Worm (Caenorhabditis elegans): ENCODE measurements around the gene ZK856.11.
A peak's percentile ranks its signal among the peaks of the same experiment; 100 is the strongest.

Gene ZK856.11

ce11 chrV:10205483-10205882 is 745 bp upstream of the ZK856.11 start, which contains the start of gene ZK856.16:
ZK856.16 (minus strand) TSS chrV:10205583.
- TF ChIP-seq ceh-44 (GFP tag; IDR thresholded peaks at IDR 0.05) (no peak), nhr-10 (tag; optimal IDR thresholded peaks at IDR 0.05) (no peak), vab-7 (GFP tag; IDR thresholded peaks at IDR 0.05) (no peak), ceh-62 (tag; optimal IDR thresholded peaks at IDR 0.05) (no peak), daf-8 (GFP tag; IDR thresholded peaks at IDR 0.05) (no peak), hlh-11 (tag; optimal IDR thresholded peaks at IDR 0.05) (no peak), hlh-30 (tag; optimal IDR thresholded peaks at IDR 0.05; ENCODE audit: insufficient read depth) (no peak), tag-97 (GFP tag; IDR thresholded peaks at IDR 0.05) (no peak), mxl-2 (GFP tag; conservative IDR thresholded peaks at IDR 0.05) (no peak), dmd-9 (GFP tag; IDR thresholded peaks at IDR 0.05) (no peak), hif-1 (tag; optimal IDR thresholded peaks at IDR 0.05) (no peak), saeg-2 (GFP tag; IDR thresholded peaks at IDR 0.05) (no peak), nhr-11 (tag; optimal IDR thresholded peaks at IDR 0.05) (no peak), Y105C5A.15 (GFP tag; IDR thresholded peaks at IDR 0.05) (no peak)

ce11 chrV:10203435-10204009 is 1.2 kb downstream of the ZK856.11 start, which contains the start of gene chpf-1:
chpf-1 (minus strand) TSS chrV:10203485.
- TF ChIP-seq unc-62 (GFP tag; optimal IDR thresholded peaks at IDR 0.05 in 1 of 2) = no peak
- no peak for TF ChIP-seq unc-62 (tag; optimal IDR thresholded peaks at IDR 0.05)
- TF ChIP-seq ceh-44 (GFP tag; IDR thresholded peaks at IDR 0.05) = no peak
- TF ChIP-seq madf-9 (GFP tag; conservative IDR thresholded peaks at IDR 0.05) = no peak
- no peak for TF ChIP-seq fkh-10 (GFP tag; optimal IDR thresholded peaks at IDR 0.05)
- TF ChIP-seq Y5F2A.4 (GFP tag; optimal IDR thresholded peaks at IDR 0.05) = no peak
- TF ChIP-seq nhr-25 (tag; optimal IDR thresholded peaks at IDR 0.05; ENCODE audit: borderline replicate concordance, insufficient read depth) = peak; percentile 23
- no peak for TF ChIP-seq mxl-3 (GFP tag; optimal IDR thresholded peaks at IDR 0.05)
- TF ChIP-seq aly-2 (tag; optimal IDR thresholded peaks at IDR 0.05) = no peak
- peak; percentile 29 for TF ChIP-seq mes-2 (tag; optimal IDR thresholded peaks at IDR 0.05; ENCODE audit: poor library complexity, severe bottlenecking)
- no peak for TF ChIP-seq spr-3 (GFP tag; optimal IDR thresholded peaks at IDR 0.05)
- no peak for TF ChIP-seq daf-16 (GFP tag; optimal IDR thresholded peaks at IDR 0.05)
- peak; percentile 92 for TF ChIP-seq daf-16 (tag; optimal IDR thresholded peaks at IDR 0.05)
- no peak for TF ChIP-seq dmd-8 (GFP tag; IDR thresholded peaks at IDR 0.05)
- TF ChIP-seq vab-7 (GFP tag; IDR thresholded peaks at IDR 0.05) = no peak
- TF ChIP-seq zag-1 (tag; optimal IDR thresholded peaks at IDR 0.05) = no peak
- TF ChIP-seq zfp-2 (tag; optimal IDR thresholded peaks at IDR 0.05) = no peak
- TF ChIP-seq ztf-7 (tag; optimal IDR thresholded peaks at IDR 0.05) = no peak
- TF ChIP-seq ctbp-1 (GFP tag; IDR thresholded peaks at IDR 0.05) = no peak
- TF ChIP-seq nhr-28 (tag; optimal IDR thresholded peaks at IDR 0.05) = peak; percentile 81
- no peak for TF ChIP-seq lim-7 (GFP tag; IDR thresholded peaks at IDR 0.05)
- no peak for TF ChIP-seq saeg-2 (GFP tag; IDR thresholded peaks at IDR 0.05)
- peak; percentile 69 for TF ChIP-seq hlh-11 (tag; optimal IDR thresholded peaks at IDR 0.05)
- no peak for TF ChIP-seq nhr-111 (GFP tag; optimal IDR thresholded peaks at IDR 0.05)
- peak; percentile 39 for TF ChIP-seq hlh-30 (tag; optimal IDR thresholded peaks at IDR 0.05; ENCODE audit: insufficient read depth)
- no peak for TF ChIP-seq mxl-2 (GFP tag; conservative IDR thresholded peaks at IDR 0.05)
- no peak for TF ChIP-seq F49E8.2 (tag; optimal IDR thresholded peaks at IDR 0.05; ENCODE audit: borderline replicate concordance)
- no peak for TF ChIP-seq cey-2 (tag; optimal IDR thresholded peaks at IDR 0.05; ENCODE audit: borderline replicate concordance, insufficient read depth)
- TF ChIP-seq pqm-1 (tag; optimal IDR thresholded peaks at IDR 0.05) = peak; percentile 84
- TF ChIP-seq dpl-1 (GFP tag; optimal IDR thresholded peaks at IDR 0.05) = no peak
- no peak for TF ChIP-seq Y75B8A.6 (GFP tag; IDR thresholded peaks at IDR 0.05)
- TF ChIP-seq aha-1 (tag) = no peak
- peak; percentile 23 for TF ChIP-seq T20F7.1 (GFP tag; optimal IDR thresholded peaks at IDR 0.05)
- TF ChIP-seq hmg-1.1 (GFP tag; IDR thresholded peaks at IDR 0.05) = no peak
- TF ChIP-seq tra-1 (GFP tag; IDR thresholded peaks at IDR 0.05) = no peak
- no peak for TF ChIP-seq lin-15B (tag; optimal IDR thresholded peaks at IDR 0.05)
- no peak for TF ChIP-seq sdz-12 (GFP tag; optimal IDR thresholded peaks at IDR 0.05)
- TF ChIP-seq unc-39 (tag; optimal IDR thresholded peaks at IDR 0.05) = no peak
- TF ChIP-seq skn-1 (tag; optimal IDR thresholded peaks at IDR 0.05) = no peak
- no peak for TF ChIP-seq F44E2.7 (GFP tag; IDR thresholded peaks at IDR 0.05)
- TF ChIP-seq hif-1 (tag; optimal IDR thresholded peaks at IDR 0.05) = no peak
- TF ChIP-seq rbr-2 (tag; optimal IDR thresholded peaks at IDR 0.05) = no peak

All from whole organism, L4 larva.